Fruit fly (Drosophila melanogaster) whole organism, embryonic: ENCODE measurements around the gene CG1785.
A peak's percentile ranks its signal among the peaks of the same experiment; 100 is the strongest.

Experiments
- CG13894 ChIP-seq: fragments of 200-800 bp; sonication (Bioruptor generic); optimal IDR thresholded peaks from 3 replicates; lab custom pipeline; 2018; ENCODE audit warnings: missing biosample characterization, mild to moderate bottlenecking, missing genetic modification characterization, moderate library complexity
- CG17361 ChIP-seq: fragments of 200-800 bp; sonication (Bioruptor generic); IDR thresholded peaks from 3 replicates; pipeline ENCODE4 v1.3.6; 2022; ENCODE audit warnings: missing biosample characterization, missing genetic modification characterization
- CG7745 ChIP-seq: fragments of 200-800 bp; sonication (Bioruptor generic); optimal IDR thresholded peaks from 2 replicates; lab custom pipeline; 2018; ENCODE audit warnings: missing biosample characterization, mild to moderate bottlenecking, missing genetic modification characterization, moderate library complexity

dm6 chrX:8690003-8690402, 24.7 kb upstream of the CG1785 start, which contains the start of the genes Ppt1 and Ogg1:
- no peak for TF ChIP-seq CG7745
- TF ChIP-seq CG17361 = peak; percentile 37; the same call in 1 of the 3 replicates
- peak; percentile 48 for TF ChIP-seq CG13894 (tag; lab: Kevin White, UChicago)
